Fruit fly (Drosophila melanogaster) whole organism, embryonic: ENCODE data around the gene SMC6.

Source experiments
- CG10321 ChIP-seq: fragments of 200-800 bp; sonication (Bioruptor generic); IDR thresholded peaks from 2 replicates; pipeline ENCODE4 v1.3.6; 2022; ENCODE audit warnings: missing biosample characterization, missing genetic modification characterization
- CG11695 ChIP-seq: fragments of 200-800 bp; sonication (Bioruptor generic); IDR thresholded peaks from 3 replicates; pipeline ENCODE4 v1.3.6; 2022; ENCODE audit warnings: missing biosample characterization, missing genetic modification characterization
- CG12071 ChIP-seq: fragments of 200-800 bp; sonication (Bioruptor generic); optimal IDR thresholded peaks from 3 replicates; lab custom pipeline; 2018; ENCODE audit warnings: missing biosample characterization, mild to moderate bottlenecking, missing genetic modification characterization
- CG12155 ChIP-seq: fragments of 200-800 bp; sonication (Bioruptor generic); optimal IDR thresholded peaks from 3 replicates; lab custom pipeline; 2016; ENCODE audit warnings: missing biosample characterization, missing genetic modification characterization
- CG12659 ChIP-seq: fragments of 200-800 bp; sonication (Bioruptor generic); optimal IDR thresholded peaks from 3 replicates; lab custom pipeline; 2017; ENCODE audit warnings: mild to moderate bottlenecking, missing biosample characterization, missing genetic modification reagents, missing genetic modification characterization
- CG12942 ChIP-seq: fragments of 200-800 bp; sonication (Bioruptor generic); optimal IDR thresholded peaks from 3 replicates; lab custom pipeline; 2016; ENCODE audit warnings: missing biosample characterization, missing genetic modification characterization
- CG13123 ChIP-seq: fragments of 200-800 bp; sonication (Bioruptor generic); optimal IDR thresholded peaks from 2 replicates; lab custom pipeline; 2016; ENCODE audit warnings: missing biosample characterization, missing genetic modification characterization
- CG14710 ChIP-seq: fragments of 200-800 bp; sonication (Bioruptor generic); optimal IDR thresholded peaks from 3 replicates; lab custom pipeline; 2019; ENCODE audit warnings: missing biosample characterization, mild to moderate bottlenecking, missing genetic modification characterization, moderate library complexity
- CG1647 ChIP-seq: fragments of 200-800 bp; sonication (Bioruptor generic); optimal IDR thresholded peaks from 3 replicates; lab custom pipeline; 2016; ENCODE audit warnings: missing biosample characterization, missing genetic modification characterization
- CG1792 ChIP-seq: fragments of 200-800 bp; sonication (Bioruptor generic); optimal IDR thresholded peaks from 2 replicates; lab custom pipeline; 2016; ENCODE audit warnings: missing biosample characterization, missing genetic modification characterization
- CG2120 ChIP-seq: fragments of 200-800 bp; sonication (Bioruptor generic); optimal IDR thresholded peaks from 3 replicates; lab custom pipeline; 2016; ENCODE audit warnings: missing biosample characterization, missing genetic modification characterization
- CG30020 ChIP-seq: fragments of 200-800 bp; optimal IDR thresholded peaks from 2 replicates; lab custom pipeline; 2019; ENCODE audit warnings: missing biosample characterization, mild to moderate bottlenecking, missing genetic modification characterization, moderate library complexity
- CG31441 ChIP-seq: fragments of 200-800 bp; sonication (Bioruptor generic); IDR thresholded peaks from 2 replicates; pipeline ENCODE4 v1.3.6; 2022; ENCODE audit warnings: missing biosample characterization, missing genetic modification characterization
- CG3726 ChIP-seq: fragments of 200-800 bp; sonication (Bioruptor generic); IDR thresholded peaks from 3 replicates; pipeline ENCODE4, ENCODE4 v1.3.6; 2022; ENCODE audit warnings: missing biosample characterization, missing genetic modification characterization
- CG3995 ChIP-seq: fragments of 200-800 bp; sonication (Bioruptor generic); optimal IDR thresholded peaks from 3 replicates; lab custom pipeline; 2016; ENCODE audit warnings: missing biosample characterization, missing genetic modification characterization
- CG4404 ChIP-seq: fragments of 200-800 bp; sonication (Bioruptor generic); IDR thresholded peaks from 2 replicates; pipeline ENCODE4 v1.3.6; 2022; ENCODE audit warnings: missing biosample characterization, missing genetic modification characterization
- CG4707 ChIP-seq: fragments of 200-800 bp; sonication (Bioruptor generic); optimal IDR thresholded peaks from 2 replicates; lab custom pipeline; 2018; ENCODE audit warnings: missing biosample characterization, mild to moderate bottlenecking, missing genetic modification characterization, moderate library complexity
- CG6254 ChIP-seq: fragments of 200-800 bp; sonication (Bioruptor generic); optimal IDR thresholded peaks from 3 replicates; lab custom pipeline; 2017; ENCODE audit warnings: mild to moderate bottlenecking, missing biosample characterization, missing genetic modification reagents, missing genetic modification characterization
- CG6654 ChIP-seq: fragments of 200-800 bp; sonication (Bioruptor generic); optimal IDR thresholded peaks from 2 replicates; lab custom pipeline; 2017; ENCODE audit warnings: missing biosample characterization, mild to moderate bottlenecking, missing genetic modification characterization
- CG7357 ChIP-seq: fragments of 200-800 bp; sonication (Bioruptor generic); IDR thresholded peaks from 3 replicates; pipeline ENCODE4 v1.3.6; 2022; ENCODE audit warnings: missing biosample characterization, missing genetic modification characterization
- CG8089 ChIP-seq: fragments of 200-800 bp; sonication (Bioruptor generic); optimal IDR thresholded peaks from 3 replicates; lab custom pipeline; 2016; ENCODE audit warnings: missing biosample characterization, missing genetic modification characterization
- CG9609 ChIP-seq: fragments of 200-800 bp; sonication (Bioruptor generic); optimal IDR thresholded peaks from 3 replicates; lab custom pipeline; 2016; ENCODE audit warnings: missing biosample characterization, missing genetic modification characterization
- Dll ChIP-seq: fragments of 200-800 bp; sonication (Bioruptor generic); IDR thresholded peaks from 4 replicates; pipeline ENCODE4 v1.3.6; 2022; ENCODE audit warnings: missing biosample characterization, missing genetic modification characterization; ENCODE audit not compliant: partially characterized antibody
- HHEX ChIP-seq: fragments of 200-800 bp; sonication (Bioruptor generic); optimal IDR thresholded peaks from 3 replicates; lab custom pipeline; 2017; ENCODE audit warnings: missing biosample characterization, mild to moderate bottlenecking, missing genetic modification characterization, missing genetic modification reagents
- MBD-R2 ChIP-seq: fragments of 200-800 bp; sonication (Bioruptor generic); IDR thresholded peaks from 2 replicates; pipeline ENCODE4 v1.3.6; 2022; ENCODE audit warnings: missing biosample characterization, missing genetic modification characterization
- MESR4 ChIP-seq: fragments of 200-800 bp; sonication (Bioruptor generic); optimal IDR thresholded peaks from 2 replicates; lab custom pipeline; 2018; ENCODE audit warnings: missing biosample characterization, mild to moderate bottlenecking, missing genetic modification characterization, moderate library complexity
- Meics ChIP-seq: fragments of 200-800 bp; sonication (Bioruptor generic); optimal IDR thresholded peaks from 2 replicates; lab custom pipeline; 2017; ENCODE audit warnings: missing biosample characterization, mild to moderate bottlenecking, missing genetic modification characterization
- Six4 ChIP-seq: fragments of 200-800 bp; sonication (Bioruptor generic); optimal IDR thresholded peaks from 2 replicates; lab custom pipeline; 2016; ENCODE audit warnings: missing biosample characterization, missing genetic modification characterization
- al ChIP-seq: fragments of 200-800 bp; sonication (Bioruptor generic); IDR thresholded peaks from 2 replicates; pipeline ENCODE4 v1.3.6; 2022; ENCODE audit warnings: missing biosample characterization, missing genetic modification characterization
- bcd ChIP-seq: fragments of 200-800 bp; sonication (Bioruptor generic); optimal IDR thresholded peaks from 2 replicates; lab custom pipeline; 2017; ENCODE audit warnings: missing biosample characterization, mild to moderate bottlenecking, missing genetic modification characterization
- cad ChIP-seq: fragments of >200 bp; optimal IDR thresholded peaks from 2 replicates; lab custom pipeline; 2017; ENCODE audit warnings: missing biosample characterization, missing genetic modification characterization
- cato ChIP-seq: fragments of 200-800 bp; sonication (Bioruptor generic); optimal IDR thresholded peaks from 2 replicates; lab custom pipeline; 2016; ENCODE audit warnings: missing biosample characterization, missing genetic modification characterization, borderline replicate concordance
- dati ChIP-seq: fragments of 200-800 bp; sonication (Bioruptor generic); IDR thresholded peaks from 2 replicates; pipeline ENCODE4 v1.3.6; 2022; ENCODE audit warnings: missing biosample characterization, missing genetic modification characterization
- fd102C ChIP-seq: fragments of 200-800 bp; sonication (Bioruptor generic); optimal IDR thresholded peaks from 2 replicates; lab custom pipeline; 2018; ENCODE audit warnings: missing biosample characterization, mild to moderate bottlenecking, missing genetic modification characterization, moderate library complexity
- gem ChIP-seq: fragments of 200-800 bp; sonication (Bioruptor generic); optimal IDR thresholded peaks from 2 replicates; lab custom pipeline; 2019; ENCODE audit warnings: missing biosample characterization, mild to moderate bottlenecking, missing genetic modification characterization, moderate library complexity
- gsb ChIP-seq: fragments of 200-800 bp; sonication (Bioruptor generic); IDR thresholded peaks from 2 replicates; pipeline ENCODE4 v1.3.6; 2022; ENCODE audit warnings: missing biosample characterization, missing genetic modification characterization
- insv ChIP-seq, 2 experiments: fragments of 200-800 bp; sonication (Bioruptor generic); optimal IDR thresholded peaks; 3 replicates each; lab custom pipeline; 2016 to 2018; ENCODE audit warnings: missing biosample characterization in 2 of 2, missing genetic modification characterization in 2 of 2
- knrl ChIP-seq: fragments of 200-800 bp; sonication (Bioruptor generic); IDR thresholded peaks from 3 replicates; pipeline ENCODE4 v1.3.6; 2022; ENCODE audit warnings: missing biosample characterization, missing genetic modification characterization; ENCODE audit not compliant: partially characterized antibody
- lilli ChIP-seq: fragments of 200-800 bp; sonication (Bioruptor generic); optimal IDR thresholded peaks from 3 replicates; lab custom pipeline; 2016; ENCODE audit warnings: missing biosample characterization, missing genetic modification characterization
- mirr ChIP-seq: fragments of 200-800 bp; sonication (Bioruptor generic); optimal IDR thresholded peaks from 3 replicates; lab custom pipeline; 2018; ENCODE audit warnings: missing biosample characterization, mild to moderate bottlenecking, missing genetic modification characterization
- nmo ChIP-seq: fragments of 200-800 bp; sonication (Bioruptor generic); optimal IDR thresholded peaks from 2 replicates; lab custom pipeline; 2018; ENCODE audit warnings: missing biosample characterization, mild to moderate bottlenecking, missing genetic modification characterization, moderate library complexity
- p53 ChIP-seq: fragments of 200-800 bp; sonication (Bioruptor generic); optimal IDR thresholded peaks from 2 replicates; lab custom pipeline; 2016; ENCODE audit warnings: missing biosample characterization, missing genetic modification characterization
- peb ChIP-seq: fragments of 200-800 bp; sonication (Bioruptor generic); IDR thresholded peaks from 2 replicates; pipeline ENCODE4 v1.3.6; 2022; ENCODE audit warnings: missing biosample characterization, missing genetic modification characterization
- pho ChIP-seq: fragments of 200-800 bp; sonication (Bioruptor generic); optimal IDR thresholded peaks from 2 replicates; lab custom pipeline; 2016; ENCODE audit warnings: missing biosample characterization, missing genetic modification characterization
- run ChIP-seq: fragments of 200-800 bp; sonication (Bioruptor generic); optimal IDR thresholded peaks from 3 replicates; lab custom pipeline; 2018; ENCODE audit warnings: missing biosample characterization, mild to moderate bottlenecking, missing genetic modification characterization
- sd ChIP-seq: fragments of 200-800 bp; sonication (Bioruptor generic); optimal IDR thresholded peaks from 3 replicates; lab custom pipeline; 2018; ENCODE audit warnings: missing biosample characterization, mild to moderate bottlenecking, missing genetic modification characterization, moderate library complexity
- sens-2 ChIP-seq: fragments of 200-800 bp; sonication (Bioruptor generic); IDR thresholded peaks from 2 replicates; pipeline ENCODE4 v1.3.6; 2022; ENCODE audit warnings: missing biosample characterization, missing genetic modification characterization
- sima ChIP-seq: fragments of 200-800 bp; sonication (Bioruptor generic); optimal IDR thresholded peaks from 2 replicates; lab custom pipeline; 2016; ENCODE audit warnings: missing biosample characterization, missing genetic modification characterization
- tll ChIP-seq, 2 experiments: fragments of 200-800 bp in 1 of 2; fragments of >200 bp in 1 of 2; sonication (Bioruptor generic) in 1 of 2; optimal IDR thresholded peaks; 2 replicates each; lab custom pipeline; 2017 to 2019; ENCODE audit warnings: missing biosample characterization in 2 of 2, missing genetic modification characterization in 2 of 2, mild to moderate bottlenecking in 1 of 2, moderate library complexity in 1 of 2
- tna ChIP-seq: fragments of 200-800 bp; sonication (Bioruptor generic); IDR thresholded peaks from 2 replicates; pipeline ENCODE4 v1.3.6; 2022; ENCODE audit warnings: missing biosample characterization, missing genetic modification characterization; ENCODE audit not compliant: partially characterized antibody

SMC6 gene

dm6 chr3R:24141013-24141592 lies 52.1 kb downstream of the SMC6 start, which contains the start of gene Kal1 (continued):
- 0 out of 3 replicates have a peak, but pooled peaks have one; percentile 38 for TF ChIP-seq knrl (GFP tag; lab: Robert Waterston, UW)
- peak; percentile 75 for TF ChIP-seq CG12942
- peak; percentile 91 for TF ChIP-seq run (tag; lab: Kevin White, UChicago)
- TF ChIP-seq tll (GFP tag; optimal IDR thresholded peaks at IDR 0.05; lab: Kevin White, UChicago) = no peak
- peak; percentile 69 for TF ChIP-seq gsb (GFP tag; lab: Robert Waterston, UW)
- TF ChIP-seq CG13123 (GFP tag; lab: Kevin White, UChicago) = peak; percentile 72
- TF ChIP-seq CG7357 (GFP tag; lab: Robert Waterston, UW) = peak; percentile 76
- peak; percentile 30 for TF ChIP-seq fd102C (GFP tag; lab: Kevin White, UChicago)
- peak; percentile 35 for TF ChIP-seq MESR4 (GFP tag; lab: Kevin White, UChicago)
- no peak for TF ChIP-seq pho (GFP tag; lab: Kevin White, UChicago)
- TF ChIP-seq p53 (GFP tag; lab: Kevin White, UChicago) = no peak
- peak in 1 of 2 experiments; percentile 7 for TF ChIP-seq insv (GFP tag; optimal IDR thresholded peaks at IDR 0.05; lab: Kevin White, UChicago)
- peak; percentile 55; the same call in 1 of the 2 replicates for TF ChIP-seq CG10321 (GFP tag; lab: Robert Waterston, UW)
- no peak for TF ChIP-seq CG1792
- peak; percentile 87 for TF ChIP-seq peb (GFP tag; lab: Robert Waterston, UW)
- TF ChIP-seq HHEX (GFP tag; lab: Kevin White, UChicago) = peak; percentile 91
- TF ChIP-seq gem (tag; lab: Kevin White, UChicago) = peak; percentile 96
- peak; percentile 63 for TF ChIP-seq CG4404 (GFP tag; lab: Robert Waterston, UW)
- TF ChIP-seq CG4707 (GFP tag; lab: Kevin White, UChicago) = peak; percentile 96
- TF ChIP-seq CG12659 (GFP tag; lab: Kevin White, UChicago) = peak; percentile 92
- TF ChIP-seq dati (GFP tag; lab: Robert Waterston, UW) = peak; percentile 51; the same call in 1 of the 2 replicates
- TF ChIP-seq al (GFP tag; lab: Robert Waterston, UW) = peak; percentile 54; the same call in 1 of the 2 replicates
- TF ChIP-seq Meics = peak; percentile 82
- peak; percentile 78 for TF ChIP-seq cato (GFP tag; lab: Kevin White, UChicago)
- TF ChIP-seq CG3995 (GFP tag; lab: Kevin White, UChicago) = peak; percentile 25
- peak; percentile 17 for TF ChIP-seq CG2120 (GFP tag; lab: Kevin White, UChicago)
- TF ChIP-seq CG6654 = peak; percentile 73
- TF ChIP-seq CG3726 (GFP tag; lab: Robert Waterston, UW) = peak; percentile 81
- TF ChIP-seq CG6254 (GFP tag; lab: Kevin White, UChicago) = peak; percentile 95
- 0 out of 4 replicates have a peak, but pooled peaks have one; percentile 44 for TF ChIP-seq Dll (GFP tag; lab: Robert Waterston, UW)
- TF ChIP-seq nmo (GFP tag; lab: Kevin White, UChicago) = peak; percentile 96
- TF ChIP-seq mirr (GFP tag; lab: Kevin White, UChicago) = no peak
- peak; percentile 96 for TF ChIP-seq CG31441
- TF ChIP-seq MBD-R2 (GFP tag; lab: Robert Waterston, UW) = peak; percentile 58
- TF ChIP-seq CG11695 (GFP tag; lab: Robert Waterston, UW) = peak; percentile 95
- peak; percentile 90 for TF ChIP-seq bcd (GFP tag; lab: Kevin White, UChicago)
- peak; percentile 73 for TF ChIP-seq CG12155 (GFP tag; lab: Kevin White, UChicago)
- TF ChIP-seq sima = no peak
- TF ChIP-seq Six4 (GFP tag; lab: Kevin White, UChicago) = peak; percentile 91
- peak; percentile 51 for TF ChIP-seq sd (tag; lab: Kevin White, UChicago)
- TF ChIP-seq cad (GFP tag; lab: Kevin White, UChicago) = no peak
- TF ChIP-seq lilli (GFP tag; lab: Kevin White, UChicago) = peak; percentile 52
- peak; percentile 64 for TF ChIP-seq CG30020
- TF ChIP-seq CG9609 (GFP tag; lab: Kevin White, UChicago) = no peak
- TF ChIP-seq CG14710 (tag; lab: Kevin White, UChicago) = peak; percentile 89
- TF ChIP-seq sens-2 (GFP tag; lab: Robert Waterston, UW) = peak; percentile 91
- no peak for TF ChIP-seq CG8089 (GFP tag; lab: Kevin White, UChicago)
- TF ChIP-seq CG1647 = no peak
- peak; percentile 81 for TF ChIP-seq CG12071 (GFP tag; lab: Kevin White, UChicago)
- TF ChIP-seq tna (GFP tag; lab: Robert Waterston, UW) = no peak
